Worm (Caenorhabditis elegans): ENCODE data around the gene daf-41.

ce11 chrIII:5304044-5304443 is 29.5 kb upstream of the daf-41 start:
- TF ChIP-seq skn-1 (tag; optimal IDR thresholded peaks at IDR 0.05) (no peak), nhr-76 (tag; optimal IDR thresholded peaks at IDR 0.05) (no peak), elt-3 (tag; optimal IDR thresholded peaks at IDR 0.05) (no peak), zag-1 (tag; optimal IDR thresholded peaks at IDR 0.05) (no peak), lin-39 (tag; optimal IDR thresholded peaks at IDR 0.05) (no peak), fos-1 (tag; optimal IDR thresholded peaks at IDR 0.05) (no peak), snpc-4 (tag; optimal IDR thresholded peaks at IDR 0.05) (no peak), ama-1 (optimal IDR thresholded peaks at IDR 0.05) (no peak), nhr-77 (tag; optimal IDR thresholded peaks at IDR 0.05) (no peak)
